Worm (Caenorhabditis elegans) whole organism, L2 larva: ENCODE data around the gene K01D12.20.

ENCODE experiments used
- C34F6.9 ChIP-seq: fragments of 150-350 bp; optimal IDR thresholded peaks from 2 replicates; lab custom pipeline; 2014; ENCODE audit warnings: missing biosample characterization, missing genetic modification characterization
- F13H6.1 ChIP-seq: sonication (generic microtip); optimal IDR thresholded peaks from 2 replicates; lab custom pipeline; 2016; ENCODE audit warnings: missing genetic modification characterization, missing compliant biosample characterization
- ZK546.5 ChIP-seq: sonication (generic microtip); optimal IDR thresholded peaks from 2 replicates; lab custom pipeline; 2017; ENCODE audit warnings: missing biosample characterization, missing genetic modification characterization
- alr-1 ChIP-seq: fragments of 150-350 bp; optimal IDR thresholded peaks from 2 replicates; lab custom pipeline; 2014; ENCODE audit warnings: missing biosample characterization, missing genetic modification characterization
- aly-2 ChIP-seq: fragments of 150-350 bp; optimal IDR thresholded peaks from 2 replicates; lab custom pipeline; 2014; ENCODE audit warnings: missing biosample characterization, missing genetic modification characterization
- ama-1 ChIP-seq: fragments of 150-350 bp; optimal IDR thresholded peaks from 2 replicates; lab custom pipeline; 2018; ENCODE audit warnings: inconsistent platforms
- blmp-1 ChIP-seq: sonication (generic microtip); optimal IDR thresholded peaks from 2 replicates; lab custom pipeline; 2017; ENCODE audit warnings: missing genetic modification characterization, mild to moderate bottlenecking, missing compliant biosample characterization, antibody characterized with exemption, moderate library complexity; ENCODE audit not compliant: insufficient read depth
- ceh-82 ChIP-seq: fragments of 150-350 bp; optimal IDR thresholded peaks from 2 replicates; lab custom pipeline; 2014; ENCODE audit warnings: missing biosample characterization, missing genetic modification characterization
- crh-2 ChIP-seq: sonication (generic microtip); optimal IDR thresholded peaks from 2 replicates; lab custom pipeline; 2017; ENCODE audit warnings: missing biosample characterization, missing genetic modification characterization
- dmd-4 ChIP-seq: sonication (generic microtip); optimal IDR thresholded peaks from 2 replicates; lab custom pipeline; 2017; ENCODE audit warnings: missing biosample characterization, missing genetic modification characterization
- elt-1 ChIP-seq: fragments of 150-350 bp; optimal IDR thresholded peaks from 2 replicates; lab custom pipeline; 2014; ENCODE audit warnings: missing biosample characterization, missing genetic modification characterization
- fos-1 ChIP-seq: fragments of 150-350 bp; optimal IDR thresholded peaks from 2 replicates; lab custom pipeline; 2014; ENCODE audit warnings: missing biosample characterization, missing genetic modification characterization
- gmeb-1 ChIP-seq: fragments of 150-350 bp; optimal IDR thresholded peaks from 2 replicates; lab custom pipeline; 2014; ENCODE audit warnings: missing biosample characterization, missing genetic modification characterization
- lin-13 ChIP-seq: fragments of 150-350 bp; optimal IDR thresholded peaks from 2 replicates; lab custom pipeline; 2014; ENCODE audit warnings: missing biosample characterization, missing genetic modification reagents, missing genetic modification characterization
- lin-39 ChIP-seq: fragments of 150-350 bp; optimal IDR thresholded peaks from 2 replicates; lab custom pipeline; 2014; ENCODE audit warnings: missing biosample characterization, missing genetic modification reagents, missing genetic modification characterization
- lsy-2 ChIP-seq, 2 experiments: fragments of 150-350 bp in 1 of 2; sonication (generic microtip) in 1 of 2; optimal IDR thresholded peaks; 2 replicates each; lab custom pipeline; 2014 to 2017; ENCODE audit warnings: missing biosample characterization in 2 of 2, missing genetic modification characterization in 2 of 2
- mbf-1 ChIP-seq: sonication (generic microtip); optimal IDR thresholded peaks from 2 replicates; lab custom pipeline; 2017; ENCODE audit warnings: missing biosample characterization, missing genetic modification characterization
- mdl-1 ChIP-seq, 2 experiments: fragments of 150-350 bp in 1 of 2; sonication (generic microtip) in 1 of 2; optimal IDR thresholded peaks; 2 replicates each; lab custom pipeline; 2017; ENCODE audit warnings: missing biosample characterization in 2 of 2, missing genetic modification characterization in 2 of 2
- nhr-10 ChIP-seq: sonication (generic microtip); optimal IDR thresholded peaks from 2 replicates; lab custom pipeline; 2017; ENCODE audit warnings: missing biosample characterization, missing genetic modification characterization
- nhr-11 ChIP-seq: fragments of 150-350 bp; optimal IDR thresholded peaks from 2 replicates; lab custom pipeline; 2014; ENCODE audit warnings: missing biosample characterization, missing genetic modification characterization
- nhr-129 ChIP-seq: fragments of 150-350 bp; optimal IDR thresholded peaks from 2 replicates; lab custom pipeline; 2014; ENCODE audit warnings: missing biosample characterization, missing genetic modification characterization
- nhr-21 ChIP-seq: fragments of 150-350 bp; optimal IDR thresholded peaks from 2 replicates; lab custom pipeline; 2014; ENCODE audit warnings: missing biosample characterization, missing genetic modification characterization
- nhr-23 ChIP-seq: fragments of 150-350 bp; optimal IDR thresholded peaks from 2 replicates; lab custom pipeline; 2014; ENCODE audit warnings: missing biosample characterization, missing genetic modification reagents, missing genetic modification characterization
- nhr-25 ChIP-seq: fragments of 150-350 bp; sonication (generic microtip); optimal IDR thresholded peaks from 3 replicates; lab custom pipeline; 2014; ENCODE audit warnings: missing biosample characterization, missing genetic modification characterization
- sem-4 ChIP-seq: fragments of 150-350 bp; optimal IDR thresholded peaks from 2 replicates; lab custom pipeline; 2014; ENCODE audit warnings: missing biosample characterization, missing genetic modification reagents, missing genetic modification characterization
- sma-3 ChIP-seq: sonication (generic microtip); optimal IDR thresholded peaks from 2 replicates; lab custom pipeline; 2016; ENCODE audit warnings: missing genetic modification reagents, missing genetic modification characterization, missing compliant biosample characterization
- sma-9 ChIP-seq, 2 experiments: fragments of 150-350 bp in 1 of 2; sonication (generic microtip) in 1 of 2; optimal IDR thresholded peaks; 2 replicates each; lab custom pipeline; 2014 to 2016; ENCODE audit warnings: missing genetic modification characterization in 2 of 2, mild to moderate bottlenecking in 1 of 2, missing biosample characterization in 1 of 2, missing compliant biosample characterization in 1 of 2, missing genetic modification reagents in 1 of 2, moderate library complexity in 1 of 2
- snpc-4 ChIP-seq: fragments of 150-350 bp; optimal IDR thresholded peaks from 2 replicates; lab custom pipeline; 2014; ENCODE audit warnings: missing biosample characterization, missing genetic modification characterization
- unc-39 ChIP-seq: fragments of 150-350 bp; optimal IDR thresholded peaks from 2 replicates; lab custom pipeline; 2014; ENCODE audit warnings: missing biosample characterization, missing genetic modification characterization
- unc-55 ChIP-seq: fragments of 150-350 bp; sonication (generic microtip); optimal IDR thresholded peaks from 3 replicates; lab custom pipeline; 2014; ENCODE audit warnings: missing biosample characterization, missing genetic modification reagents, missing genetic modification characterization
- unc-62 ChIP-seq: fragments of 150-350 bp; optimal IDR thresholded peaks from 2 replicates; lab custom pipeline; 2014; ENCODE audit warnings: missing biosample characterization, missing genetic modification reagents, missing genetic modification characterization
- ztf-4 ChIP-seq: fragments of 150-350 bp; optimal IDR thresholded peaks from 2 replicates; lab custom pipeline; 2014; ENCODE audit warnings: missing biosample characterization, missing genetic modification characterization

The K01D12.20 gene

DNA sequence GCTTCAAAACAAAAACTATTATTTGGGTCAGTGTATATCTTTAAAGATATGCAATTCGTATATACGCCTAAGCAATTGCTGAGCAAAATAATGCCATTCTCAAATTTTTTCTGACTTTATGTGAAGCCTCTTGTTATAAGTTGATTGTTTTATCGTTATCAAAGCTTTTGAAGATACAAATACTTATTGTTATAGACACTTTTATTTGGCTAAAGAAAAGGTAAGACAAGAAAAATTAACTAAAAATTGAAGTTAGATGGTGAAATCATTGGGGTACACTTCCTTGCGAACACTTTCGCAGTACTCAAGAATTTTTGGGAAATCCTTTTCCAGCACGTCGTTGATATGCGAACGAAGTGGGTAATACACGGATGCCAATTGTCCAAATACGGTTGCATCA lies 11.7 kb upstream of the K01D12.20 start:
- TF ChIP-seq fos-1 (no peak), elt-1 (no peak), lsy-2 (tag; optimal IDR thresholded peaks at IDR 0.05; lab: Kevin White, UChicago) (no peak), unc-62 (GFP tag; lab: Kevin White, UChicago) (no peak), unc-39 (tag; lab: Kevin White, UChicago) (no peak), ztf-4 (tag; lab: Kevin White, UChicago) (no peak), sma-3 (GFP tag; lab: Kevin White, UChicago) (no peak), nhr-23 (tag; lab: Kevin White, UChicago) (no peak), ama-1 (lab: Kevin White, UChicago) (no peak), nhr-25 (tag; lab: Kevin White, UChicago) (no peak)

DNA sequence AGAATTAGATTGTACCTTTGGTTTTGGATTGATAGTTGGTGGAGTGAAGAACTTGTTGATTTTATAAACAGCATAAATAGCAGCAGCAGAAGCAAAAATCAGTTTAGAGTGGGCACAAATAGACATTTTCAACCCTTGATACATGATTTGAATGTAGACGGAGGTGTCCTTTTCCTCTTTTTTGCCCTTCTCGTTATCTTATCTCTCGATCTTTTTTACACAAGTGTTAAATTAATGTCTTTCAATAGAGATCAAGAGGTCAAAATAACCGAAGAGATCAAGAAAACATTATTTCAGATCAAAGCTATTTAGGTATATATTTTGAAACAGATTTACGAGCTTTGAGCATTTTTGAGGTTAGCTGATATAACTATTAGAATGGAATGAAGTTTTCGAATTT lies 11.3 kb upstream of the K01D12.20 start, which contains the start of gene cdr-7:
cdr-7 (minus strand) TSS at position 205 of the 400 bp plus-strand sequence.
- no peak for TF ChIP-seq F13H6.1 (tag; lab: Kevin White, UChicago)
- TF ChIP-seq crh-2 (tag; lab: Kevin White, UChicago): no peak
- no peak for TF ChIP-seq fos-1
- no peak for TF ChIP-seq snpc-4 (tag; lab: Kevin White, UChicago)
- TF ChIP-seq blmp-1: peak; percentile 13
- no peak for TF ChIP-seq alr-1 (tag; lab: Kevin White, UChicago)
- TF ChIP-seq nhr-25 (tag; lab: Kevin White, UChicago): peak; percentile 12
- TF ChIP-seq mdl-1 (tag; optimal IDR thresholded peaks at IDR 0.05; lab: Kevin White, UChicago): no peak
- TF ChIP-seq sma-9 (GFP tag; optimal IDR thresholded peaks at IDR 0.05; lab: Kevin White, UChicago): peak; percentile 42
- TF ChIP-seq sma-9 (tag; optimal IDR thresholded peaks at IDR 0.05; lab: Kevin White, UChicago): no peak
- TF ChIP-seq, all 48 proteins: peak for 3

DNA sequence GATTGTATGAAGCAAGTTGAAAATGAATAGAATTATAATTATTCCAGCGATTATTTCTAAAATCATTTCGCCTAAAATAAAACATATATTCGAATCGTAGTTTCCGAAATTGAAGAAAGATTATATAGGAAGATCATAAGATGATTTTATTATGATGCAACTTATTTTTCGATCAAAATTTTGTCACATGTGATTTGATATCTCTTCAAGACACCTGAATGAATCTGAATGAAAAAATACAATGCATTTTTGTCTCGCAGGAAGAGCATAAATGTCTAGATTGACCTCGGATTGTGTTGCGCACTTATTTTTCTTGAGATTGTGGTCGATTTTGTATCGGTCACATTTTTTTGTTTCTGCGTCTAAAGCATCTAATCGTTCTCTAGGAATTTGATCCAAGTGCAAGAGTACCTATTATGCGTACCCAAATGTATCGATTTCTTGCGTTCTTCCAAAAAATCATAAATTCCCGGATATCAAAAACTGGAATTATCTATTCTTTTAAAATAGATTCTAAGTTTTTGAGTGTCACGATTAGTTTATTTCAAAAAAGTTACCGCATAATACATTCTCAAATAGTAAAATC lies 9.9 kb upstream of the K01D12.20 start, which contains the start of gene hrg-2:
hrg-2 (minus strand) TSS at position 98 of the 586 bp plus-strand sequence.
- no peak for TF ChIP-seq unc-39 (tag; lab: Kevin White, UChicago)
- TF ChIP-seq nhr-25 (tag; lab: Kevin White, UChicago): peak; percentile 85
- TF ChIP-seq nhr-129 (tag; lab: Kevin White, UChicago): peak; percentile 96
- peak; percentile 55 for TF ChIP-seq sma-9 (GFP tag; optimal IDR thresholded peaks at IDR 0.05; lab: Kevin White, UChicago)
- TF ChIP-seq sma-9 (tag; optimal IDR thresholded peaks at IDR 0.05; lab: Kevin White, UChicago): no peak
- TF ChIP-seq ZK546.5 (tag; lab: Kevin White, UChicago): no peak
- peak in 1 of 2 experiments; percentile 12 for TF ChIP-seq lsy-2 (tag; optimal IDR thresholded peaks at IDR 0.05; lab: Kevin White, UChicago)
- peak; percentile 24 for TF ChIP-seq nhr-21

DNA sequence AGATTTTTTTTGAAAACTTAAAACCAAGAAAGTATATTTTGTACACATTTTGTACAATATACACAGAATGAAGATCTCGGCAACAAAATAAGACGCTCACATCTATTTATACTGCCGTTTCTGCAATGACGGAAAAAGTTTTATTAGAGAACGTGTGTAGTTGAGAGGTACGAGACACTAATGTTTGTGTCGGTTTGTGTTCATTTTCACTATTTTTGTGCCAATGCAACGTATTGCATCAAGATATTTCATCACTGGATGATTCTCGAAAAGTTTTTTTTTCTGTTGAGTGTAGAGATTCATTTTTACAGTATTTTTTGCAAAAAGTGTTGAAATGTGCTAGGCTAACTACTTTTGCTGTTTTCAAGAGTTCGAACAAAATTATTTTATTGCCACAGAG lies 8.4 kb upstream of the K01D12.20 start:
- TF ChIP-seq unc-55 (peak; percentile 53), mbf-1 (no peak), nhr-129 (tag; lab: Kevin White, UChicago) (peak; percentile 83), alr-1 (tag; lab: Kevin White, UChicago) (no peak), C34F6.9 (peak; percentile 37), lsy-2 (tag; optimal IDR thresholded peaks at IDR 0.05; lab: Kevin White, UChicago) (peak in 1 of 2 experiments; percentile 48), fos-1 (peak; percentile 44), sma-9 (GFP tag; optimal IDR thresholded peaks at IDR 0.05; lab: Kevin White, UChicago) (peak; percentile 51), sma-9 (tag; optimal IDR thresholded peaks at IDR 0.05; lab: Kevin White, UChicago) (no peak), gmeb-1 (tag; lab: Kevin White, UChicago) (peak; percentile 7)
- TF ChIP-seq, all 48 proteins: peak for 7

DNA sequence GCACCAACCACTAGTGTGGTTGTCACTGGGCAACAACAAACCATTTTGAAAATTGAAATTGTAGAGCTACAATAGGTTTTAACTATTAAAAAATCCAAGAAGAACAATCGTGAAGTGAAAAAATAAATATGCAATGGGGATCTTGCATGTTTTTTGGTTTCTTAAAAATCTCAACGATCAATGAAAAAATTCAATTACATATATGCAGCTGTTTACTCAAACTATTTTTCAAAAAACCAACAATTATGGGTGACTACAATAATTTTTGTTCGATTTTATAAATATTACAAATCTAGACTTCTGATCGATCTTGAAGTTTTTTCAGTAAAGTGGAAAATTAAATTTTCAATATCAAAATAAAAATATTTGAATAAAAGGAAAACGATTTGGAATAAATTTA lies 7.9 kb upstream of the K01D12.20 start, which contains the start of gene cdr-4:
cdr-4 (minus strand) TSS at position 101 of the 400 bp plus-strand sequence.
- TF ChIP-seq alr-1 (tag; lab: Kevin White, UChicago) (no peak), gmeb-1 (tag; lab: Kevin White, UChicago) (no peak), lin-13 (GFP tag; lab: Kevin White, UChicago) (no peak), nhr-11 (tag; lab: Kevin White, UChicago) (no peak), crh-2 (tag; lab: Kevin White, UChicago) (no peak), C34F6.9 (no peak), lin-39 (no peak), mdl-1 (tag; optimal IDR thresholded peaks at IDR 0.05; lab: Kevin White, UChicago) (no peak), dmd-4 (no peak), nhr-23 (tag; lab: Kevin White, UChicago) (no peak), sem-4 (tag; lab: Kevin White, UChicago) (no peak), nhr-25 (tag; lab: Kevin White, UChicago) (no peak), nhr-10 (no peak), sma-3 (GFP tag; lab: Kevin White, UChicago) (no peak), fos-1 (no peak), ceh-82 (tag; lab: Kevin White, UChicago) (no peak), unc-55 (no peak), unc-62 (GFP tag; lab: Kevin White, UChicago) (no peak), aly-2 (tag; lab: Kevin White, UChicago) (no peak)
